Fruit fly (Drosophila melanogaster) whole organism, embryonic: ENCODE data around the gene Phb1.

Experiments
- Awh ChIP-seq: fragments of 200-800 bp; sonication (Bioruptor generic); IDR thresholded peaks from 2 replicates; pipeline ENCODE4, ENCODE4 v1.3.6; 2022; ENCODE audit warnings: missing biosample characterization, missing genetic modification characterization
- CG14050 ChIP-seq: fragments of 200-800 bp; sonication (Bioruptor generic); IDR thresholded peaks from 3 replicates; pipeline ENCODE4 v1.3.6; 2022; ENCODE audit warnings: missing biosample characterization, missing genetic modification characterization
- CG1602 ChIP-seq: fragments of 200-800 bp; sonication (Bioruptor generic); optimal IDR thresholded peaks from 3 replicates; lab custom pipeline; 2016; ENCODE audit warnings: missing biosample characterization, missing genetic modification characterization
- CG16779 ChIP-seq: fragments of 200-800 bp; sonication (Bioruptor generic); IDR thresholded peaks from 2 replicates; pipeline ENCODE4 v1.3.6; 2022; ENCODE audit warnings: missing biosample characterization, missing genetic modification characterization
- CG2199 ChIP-seq: fragments of 200-800 bp; sonication (Bioruptor generic); IDR thresholded peaks from 3 replicates; pipeline ENCODE4 v1.3.6; 2022; ENCODE audit warnings: missing biosample characterization, missing genetic modification characterization
- CG3065 ChIP-seq: fragments of 200-800 bp; sonication (Bioruptor generic); optimal IDR thresholded peaks from 2 replicates; lab custom pipeline; 2016; ENCODE audit warnings: missing biosample characterization, missing genetic modification characterization
- CG31388 ChIP-seq: fragments of 200-800 bp; sonication (Bioruptor generic); optimal IDR thresholded peaks from 2 replicates; lab custom pipeline; 2016; ENCODE audit warnings: missing biosample characterization, missing genetic modification characterization
- CG3281 ChIP-seq: fragments of 200-800 bp; sonication (Bioruptor generic); optimal IDR thresholded peaks from 3 replicates; lab custom pipeline; 2017; ENCODE audit warnings: missing biosample characterization, mild to moderate bottlenecking, missing genetic modification characterization
- Drgx ChIP-seq: fragments of 200-800 bp; sonication (Bioruptor generic); IDR thresholded peaks from 2 replicates; pipeline ENCODE4 v1.3.6; 2022; ENCODE audit warnings: missing biosample characterization, missing genetic modification characterization
- Eip74EF ChIP-seq, 2 experiments: fragments of 200-800 bp in 1 of 2; fragments of >200 bp in 1 of 2; sonication (Bioruptor generic) in 1 of 2; optimal IDR thresholded peaks; 2 replicates each; lab custom pipeline; 2017 to 2019; ENCODE audit warnings: missing biosample characterization in 2 of 2, missing genetic modification characterization in 2 of 2, mild to moderate bottlenecking in 1 of 2, moderate library complexity in 1 of 2
- HmgD ChIP-seq: fragments of 200-800 bp; sonication (Bioruptor generic); optimal IDR thresholded peaks from 3 replicates; lab custom pipeline; 2016; ENCODE audit warnings: missing biosample characterization, missing genetic modification characterization
- Hr51 ChIP-seq, 2 experiments: fragments of 200-800 bp; sonication (Bioruptor generic); optimal IDR thresholded peaks; 2 replicates in 1 of 2; 3 replicates in 1 of 2; lab custom pipeline; 2016 to 2018; ENCODE audit warnings: missing biosample characterization in 2 of 2, missing genetic modification characterization in 2 of 2, mild to moderate bottlenecking in 1 of 2, moderate library complexity in 1 of 2
- Hr78 ChIP-seq, 2 experiments: fragments of 200-800 bp in 1 of 2; fragments of >200 bp in 1 of 2; sonication (Bioruptor generic) in 1 of 2; optimal IDR thresholded peaks; 2 replicates each; lab custom pipeline; 2017 to 2019; ENCODE audit warnings: missing biosample characterization in 2 of 2, missing genetic modification characterization in 2 of 2, mild to moderate bottlenecking in 1 of 2, moderate library complexity in 1 of 2
- Lpt ChIP-seq: fragments of >200 bp; optimal IDR thresholded peaks from 2 replicates; lab custom pipeline; 2018; ENCODE audit warnings: missing biosample characterization, missing genetic modification characterization
- Med ChIP-seq: fragments of 200-800 bp; sonication (Bioruptor generic); peaks from one replicate; lab custom pipeline; 2016; ENCODE audit warnings: missing biosample characterization, missing genetic modification characterization, mild to moderate bottlenecking, inconsistent platforms, moderate library complexity
- Nf-YC ChIP-seq: fragments of 200-800 bp; optimal IDR thresholded peaks from 3 replicates; lab custom pipeline; 2019; ENCODE audit warnings: missing biosample characterization, mild to moderate bottlenecking, missing genetic modification characterization, moderate library complexity
- Ptx1 ChIP-seq: fragments of 200-800 bp; sonication (Bioruptor generic); IDR thresholded peaks from 2 replicates; pipeline ENCODE4 v1.3.6; 2022; ENCODE audit warnings: missing biosample characterization, missing genetic modification characterization
- Sox100B ChIP-seq: fragments of 200-800 bp; sonication (Bioruptor generic); optimal IDR thresholded peaks from 3 replicates; lab custom pipeline; 2018; ENCODE audit warnings: missing biosample characterization, mild to moderate bottlenecking, missing genetic modification characterization
- YL-1 ChIP-seq: fragments of 200-800 bp; sonication (Bioruptor generic); optimal IDR thresholded peaks from 3 replicates; lab custom pipeline; 2017; ENCODE audit warnings: missing biosample characterization, mild to moderate bottlenecking, missing genetic modification characterization
- ash1 ChIP-seq: fragments of 200-800 bp; sonication (Bioruptor generic); optimal IDR thresholded peaks from 2 replicates; lab custom pipeline; 2018; ENCODE audit warnings: missing biosample characterization, mild to moderate bottlenecking, missing genetic modification characterization
- chinmo ChIP-seq: fragments of 200-800 bp; sonication (Bioruptor generic); IDR thresholded peaks from 4 replicates; pipeline ENCODE4 v1.3.6; 2022; ENCODE audit warnings: missing biosample characterization, missing genetic modification characterization; ENCODE audit not compliant: partially characterized antibody
- en ChIP-seq: fragments of 200-800 bp; sonication (Bioruptor generic); optimal IDR thresholded peaks from 2 replicates; lab custom pipeline; 2016; ENCODE audit warnings: missing biosample characterization, missing genetic modification characterization
- grn ChIP-seq: fragments of 200-800 bp; sonication (Bioruptor generic); optimal IDR thresholded peaks from 3 replicates; lab custom pipeline; 2017; ENCODE audit warnings: missing biosample characterization, missing genetic modification characterization
- jumu ChIP-seq: fragments of 200-800 bp; sonication (Bioruptor generic); optimal IDR thresholded peaks from 3 replicates; lab custom pipeline; 2016; ENCODE audit warnings: missing biosample characterization, missing genetic modification characterization
- lbe ChIP-seq: fragments of 200-800 bp; sonication (Bioruptor generic); optimal IDR thresholded peaks from 2 replicates; lab custom pipeline; 2016; ENCODE audit warnings: missing biosample characterization, mild to moderate bottlenecking, missing genetic modification characterization
- lov ChIP-seq, 2 experiments: fragments of 200-800 bp in 1 of 2; fragments of >200 bp in 1 of 2; sonication (Bioruptor generic) in 1 of 2; IDR thresholded peaks in 1 of 2; optimal IDR thresholded peaks in 1 of 2; 2 replicates in 1 of 2; 3 replicates in 1 of 2; pipeline versions ENCODE4 v1.3.6 to Lab custom; 2017 to 2022; ENCODE audit warnings: missing biosample characterization in 1 of 2, missing genetic modification characterization in 1 of 2
- mirr ChIP-seq: fragments of 200-800 bp; sonication (Bioruptor generic); optimal IDR thresholded peaks from 3 replicates; lab custom pipeline; 2018; ENCODE audit warnings: missing biosample characterization, mild to moderate bottlenecking, missing genetic modification characterization
- nerfin-1 ChIP-seq: fragments of 200-800 bp; sonication (Bioruptor generic); optimal IDR thresholded peaks from 3 replicates; lab custom pipeline; 2019; ENCODE audit warnings: missing biosample characterization, mild to moderate bottlenecking, missing genetic modification characterization, moderate library complexity
- nmo ChIP-seq: fragments of 200-800 bp; sonication (Bioruptor generic); optimal IDR thresholded peaks from 2 replicates; lab custom pipeline; 2018; ENCODE audit warnings: missing biosample characterization, mild to moderate bottlenecking, missing genetic modification characterization, moderate library complexity
- onecut ChIP-seq: fragments of 200-800 bp; sonication (Bioruptor generic); IDR thresholded peaks from 2 replicates; pipeline ENCODE4 v1.3.6; 2022; ENCODE audit warnings: missing biosample characterization, missing genetic modification characterization
- pb ChIP-seq: fragments of 200-800 bp; sonication (Bioruptor generic); optimal IDR thresholded peaks from 3 replicates; lab custom pipeline; 2016; ENCODE audit warnings: missing biosample characterization, missing genetic modification characterization
- rib ChIP-seq: fragments of 200-800 bp; sonication (Bioruptor generic); IDR thresholded peaks from 2 replicates; pipeline ENCODE4 v1.3.6; 2022; ENCODE audit warnings: missing biosample characterization, missing genetic modification characterization
- vvl ChIP-seq: fragments of 200-800 bp; sonication (Bioruptor generic); IDR thresholded peaks from 2 replicates; pipeline ENCODE4 v1.3.6; 2022; ENCODE audit warnings: missing biosample characterization, missing genetic modification characterization
- wor ChIP-seq: fragments of 200-800 bp; sonication (Bioruptor generic); IDR thresholded peaks from 2 replicates; pipeline ENCODE4 v1.3.6; 2022; ENCODE audit warnings: missing biosample characterization, missing genetic modification characterization

The Phb1 gene

DNA sequence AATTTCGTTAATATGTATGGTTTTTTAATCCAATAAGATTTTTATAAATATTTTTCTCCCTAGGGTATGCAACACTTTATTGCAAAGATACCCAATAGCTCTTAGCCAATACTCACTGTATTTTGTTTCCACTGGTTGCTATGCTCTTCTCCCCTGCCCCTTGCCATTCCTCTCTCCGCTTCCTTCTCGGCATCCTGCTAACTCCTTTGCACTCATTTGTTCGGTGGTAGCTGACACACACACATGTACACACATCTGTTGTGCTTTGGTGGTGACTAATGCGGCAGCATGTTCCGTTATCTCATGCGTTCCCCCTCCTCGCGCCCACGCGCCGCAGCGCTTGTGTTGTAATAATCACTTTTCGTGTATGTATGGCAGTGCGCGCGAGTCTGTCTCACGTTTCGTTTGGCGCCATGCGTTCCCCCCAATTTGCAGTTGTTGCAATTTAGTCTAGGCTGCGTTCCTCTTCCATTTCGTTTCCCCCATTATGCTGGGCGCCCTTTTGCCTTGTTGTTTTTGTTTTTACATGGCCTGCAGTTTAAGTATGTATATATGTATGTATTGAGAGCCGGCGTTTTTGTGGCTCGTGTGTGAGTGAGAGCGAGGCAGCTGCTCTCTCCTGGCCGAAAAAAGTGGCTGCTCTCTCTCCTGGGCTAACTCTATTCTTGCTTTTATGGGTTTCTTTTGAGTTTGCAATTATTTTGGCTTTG is 11.3 kb upstream of the Phb1 start, which contains the start of gene Polr1D (continued):
- TF ChIP-seq CG14050 (GFP tag; lab: Robert Waterston, UW) = 0 out of 3 replicates have a peak, but pooled peaks have one; percentile 12
- no peak for TF ChIP-seq lbe (GFP tag; lab: Kevin White, UChicago)
- no peak for TF ChIP-seq onecut (GFP tag; lab: Robert Waterston, UW)
- no peak for TF ChIP-seq jumu (GFP tag; lab: Kevin White, UChicago)
- peak; percentile 61 for TF ChIP-seq nerfin-1 (tag; lab: Kevin White, UChicago)
- peak; percentile 7 for TF ChIP-seq CG1602 (GFP tag; lab: Kevin White, UChicago)
- peak; percentile 71 for TF ChIP-seq Lpt (GFP tag; lab: Kevin White, UChicago)
- TF ChIP-seq Drgx (GFP tag; lab: Robert Waterston, UW) = no peak
- TF ChIP-seq lov (optimal IDR thresholded peaks at IDR 0.05; lab: Kevin White, UChicago) = no peak
- peak; percentile 66; the same call in 1 of the 3 replicates for TF ChIP-seq lov (GFP tag; IDR thresholded peaks at IDR 0.05; lab: Robert Waterston, UW)
- TF ChIP-seq mirr = peak; percentile 76
- no peak for TF ChIP-seq CG16779
- TF ChIP-seq HmgD = peak; percentile 26
- no peak for TF ChIP-seq YL-1 (GFP tag; lab: Kevin White, UChicago)
- peak; percentile 66 for TF ChIP-seq ash1 (GFP tag; lab: Kevin White, UChicago)
- TF ChIP-seq vvl (GFP tag; lab: Robert Waterston, UW) = peak; percentile 57; the same call in 1 of the 2 replicates
- 0 out of 2 replicates have a peak, but pooled peaks have one; percentile 35 for TF ChIP-seq Ptx1 (GFP tag; lab: Robert Waterston, UW)
- peak; percentile 24 for TF ChIP-seq nmo (GFP tag; lab: Kevin White, UChicago)
- TF ChIP-seq Hr78 (GFP tag; optimal IDR thresholded peaks at IDR 0.05; lab: Kevin White, UChicago) = peak in 1 of 2 experiments; percentile 73
- no peak for TF ChIP-seq CG31388 (GFP tag; lab: Kevin White, UChicago)
- TF ChIP-seq Nf-YC (tag; lab: Kevin White, UChicago) = peak; percentile 3

DNA sequence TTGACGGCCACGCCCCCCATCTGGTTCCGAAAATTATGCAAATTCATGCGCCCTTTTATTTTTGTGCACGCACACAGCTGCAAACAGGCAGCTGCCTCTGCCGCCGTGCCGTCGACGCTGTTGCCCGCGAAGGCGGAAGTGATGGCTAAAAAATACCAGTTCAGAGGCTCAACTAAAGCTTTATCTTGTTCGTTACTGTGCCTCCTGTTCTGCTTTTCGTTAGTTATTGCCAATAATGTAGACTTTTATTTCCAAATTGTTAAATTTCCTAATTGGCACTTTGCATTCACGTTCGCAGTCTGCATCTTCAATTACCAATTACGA is 10.7 kb upstream of the Phb1 start:
- TF ChIP-seq chinmo = peak; percentile 51; the same call in 2 of the 4 replicates
- TF ChIP-seq Hr51 (GFP tag; optimal IDR thresholded peaks at IDR 0.05; lab: Kevin White, UChicago) = no peak
- no peak for TF ChIP-seq wor
- peak; percentile 56 for TF ChIP-seq vvl (GFP tag; lab: Robert Waterston, UW)
- TF ChIP-seq grn (GFP tag; lab: Kevin White, UChicago) = no peak
- TF ChIP-seq Med = peak; percentile 71
- TF ChIP-seq CG2199 (GFP tag; lab: Robert Waterston, UW) = peak; percentile 58; the same call in 2 of the 3 replicates
- TF ChIP-seq Eip74EF (GFP tag; optimal IDR thresholded peaks at IDR 0.05; lab: Kevin White, UChicago) = peak in 1 of 2 experiments; percentile 80
- no peak for TF ChIP-seq pb (GFP tag; lab: Kevin White, UChicago)
- TF ChIP-seq CG3065 (GFP tag; lab: Kevin White, UChicago) = peak; percentile 11
- TF ChIP-seq rib (GFP tag; lab: Robert Waterston, UW) = 0 out of 2 replicates have a peak, but pooled peaks have one; percentile 22
- peak; percentile 24 for TF ChIP-seq Sox100B
- TF ChIP-seq en (GFP tag; lab: Kevin White, UChicago) = no peak
- TF ChIP-seq nmo (GFP tag; lab: Kevin White, UChicago) = no peak
- TF ChIP-seq CG3281 (GFP tag; lab: Kevin White, UChicago) = no peak
- 0 out of 2 replicates have a peak, but pooled peaks have one; percentile 18 for TF ChIP-seq Awh (GFP tag; lab: Robert Waterston, UW)
